Worm (Caenorhabditis elegans): ENCODE data around the gene R160.3.

DNA sequence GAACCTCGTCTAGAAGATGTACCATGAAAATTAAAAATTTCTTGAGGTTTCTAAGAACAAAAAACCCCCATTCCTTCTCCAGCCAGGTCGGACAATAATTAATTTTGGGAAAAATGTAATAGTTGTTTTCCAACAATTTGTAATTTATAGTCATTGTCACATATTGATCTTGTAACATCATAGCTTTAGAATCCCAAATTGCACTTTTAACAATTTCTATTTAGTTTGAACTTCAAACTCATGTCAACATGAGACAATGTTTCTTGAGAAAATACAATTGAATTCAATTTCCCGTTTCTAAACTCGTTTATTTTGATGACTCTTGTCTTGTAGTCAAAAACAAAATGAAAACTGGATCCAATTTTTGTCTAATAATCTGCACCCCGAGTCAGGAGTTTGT is 34.2 kb upstream of the R160.3 start:
- no peak for TF ChIP-seq snpc-4 (tag; optimal IDR thresholded peaks at IDR 0.05)
- TF ChIP-seq ama-1 (optimal IDR thresholded peaks at IDR 0.05), result no peak
- no peak for TF ChIP-seq hlh-30 (tag; optimal IDR thresholded peaks at IDR 0.05; ENCODE audit: insufficient read depth)
- TF ChIP-seq fos-1 (tag; optimal IDR thresholded peaks at IDR 0.05), result no peak
- TF ChIP-seq R02D3.7 (tag; optimal IDR thresholded peaks at IDR 0.05), result no peak
- TF ChIP-seq dve-1 (tag; optimal IDR thresholded peaks at IDR 0.05; ENCODE audit: insufficient read depth), result no peak
- TF ChIP-seq nhr-76 (tag; optimal IDR thresholded peaks at IDR 0.05), result no peak
- TF ChIP-seq ctbp-1 (GFP tag; IDR thresholded peaks at IDR 0.05), result no peak
- no peak for TF ChIP-seq nhr-11 (tag; optimal IDR thresholded peaks at IDR 0.05)
